Fruit fly (Drosophila melanogaster): ENCODE results near the gene CG12320.

The CG12320 gene

DNA sequence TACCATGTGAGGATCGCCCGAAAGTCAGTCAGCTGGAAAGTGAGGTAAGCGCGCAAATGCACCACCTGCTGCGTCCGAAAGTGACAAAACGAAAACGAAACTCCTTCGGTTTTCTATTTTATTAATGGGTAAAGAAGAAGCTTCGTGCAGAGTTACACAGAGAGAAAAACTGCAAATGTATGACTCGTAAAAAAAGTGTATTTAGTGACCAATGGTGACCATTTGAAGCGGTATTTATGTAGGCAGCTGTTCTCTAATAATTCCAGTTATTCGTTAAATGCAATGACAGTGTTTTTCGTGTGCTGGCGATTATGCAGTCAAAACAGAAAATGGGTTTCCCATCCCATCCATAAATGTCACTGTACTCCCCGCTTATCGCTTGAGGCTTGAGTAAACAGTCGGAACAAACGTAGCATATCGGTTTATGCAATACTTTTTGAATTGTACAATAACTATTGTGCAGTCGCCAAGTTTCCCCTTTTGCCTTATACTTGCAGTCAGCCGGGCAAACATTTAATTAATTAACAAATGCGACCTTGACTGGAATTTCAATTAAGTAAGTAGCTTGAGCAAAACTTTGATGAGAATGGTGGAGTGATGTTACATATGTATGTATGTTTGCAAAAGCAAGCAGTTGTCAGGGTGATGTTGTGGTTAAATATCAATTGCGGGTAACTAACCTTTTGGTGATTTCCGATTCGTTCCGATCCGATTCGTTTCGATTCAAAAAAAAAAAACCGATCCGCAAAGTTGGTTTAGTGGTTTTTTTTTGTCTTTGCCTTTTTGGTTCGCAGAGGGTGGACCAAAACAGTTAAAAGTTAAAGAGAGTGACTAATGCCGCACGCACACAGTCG lies 45.1 kb upstream of the CG12320 start:
- TF ChIP-seq CG11695 (GFP tag; IDR thresholded peaks at IDR 0.05) = 0 out of 3 replicates have a peak, but pooled peaks have one; percentile 12
- TF ChIP-seq Ptx1 (GFP tag; IDR thresholded peaks at IDR 0.05) = 0 out of 2 replicates have a peak, but pooled peaks have one; percentile 33
- peak; percentile 17 for TF ChIP-seq CG14710 (tag; optimal IDR thresholded peaks at IDR 0.05)
- no peak for TF ChIP-seq gfzf (GFP tag; optimal IDR thresholded peaks at IDR 0.05)
- TF ChIP-seq onecut (GFP tag; IDR thresholded peaks at IDR 0.05) = no peak
- TF ChIP-seq pho (GFP tag; optimal IDR thresholded peaks at IDR 0.05) = peak; percentile 10
- peak; percentile 9 for TF ChIP-seq phol (tag; optimal IDR thresholded peaks at IDR 0.05)
- TF ChIP-seq CG8089 (GFP tag; optimal IDR thresholded peaks at IDR 0.05) = no peak
- peak; percentile 61 for TF ChIP-seq zf30C (GFP tag; optimal IDR thresholded peaks at IDR 0.05)
- no peak for TF ChIP-seq bigmax (GFP tag; optimal IDR thresholded peaks at IDR 0.05)
- peak; percentile 67 for TF ChIP-seq Blimp-1 (GFP tag; optimal IDR thresholded peaks at IDR 0.05)
- TF ChIP-seq dmrt99B (tag; optimal IDR thresholded peaks at IDR 0.05) = peak; percentile 17
- peak; percentile 20 for TF ChIP-seq Sox102F (GFP tag; optimal IDR thresholded peaks at IDR 0.05)
- TF ChIP-seq eve (GFP tag; optimal IDR thresholded peaks at IDR 0.05) = peak in 1 of 2 experiments; percentile 23
- peak; percentile 13 for TF ChIP-seq ATbp (GFP tag; optimal IDR thresholded peaks at IDR 0.05)
- no peak for TF ChIP-seq hb (GFP tag; IDR thresholded peaks at IDR 0.05; ENCODE audit: partially characterized antibody)
- 0 out of 2 replicates have a peak, but pooled peaks have one; percentile 27 for TF ChIP-seq CG17328 (GFP tag; IDR thresholded peaks at IDR 0.05)
- no peak for TF ChIP-seq CHES-1-like (GFP tag; optimal IDR thresholded peaks at IDR 0.05)
- TF ChIP-seq gem (tag; optimal IDR thresholded peaks at IDR 0.05) = peak; percentile 27
- TF ChIP-seq CG1603 (tag; optimal IDR thresholded peaks at IDR 0.05) = peak; percentile 50
- no peak for TF ChIP-seq prd (optimal IDR thresholded peaks at IDR 0.05)
- TF ChIP-seq prd (GFP tag; IDR thresholded peaks at IDR 0.05) = peak; percentile 40; the same call in 1 of the 3 replicates
- no peak for TF ChIP-seq gt (GFP tag; IDR thresholded peaks at IDR 0.05)
- TF ChIP-seq gsb (GFP tag; IDR thresholded peaks at IDR 0.05) = 0 out of 2 replicates have a peak, but pooled peaks have one; percentile 11
- TF ChIP-seq CG8765 (GFP tag; IDR thresholded peaks at IDR 0.05) = no peak
- peak; percentile 5 for TF ChIP-seq Mes4 (GFP tag; optimal IDR thresholded peaks at IDR 0.05)
- peak; percentile 39; the same call in 2 of the 3 replicates for TF ChIP-seq row (GFP tag; IDR thresholded peaks at IDR 0.05)
- TF ChIP-seq stc (GFP tag; IDR thresholded peaks at IDR 0.05) = peak; percentile 30; the same call in 1 of the 2 replicates
- TF ChIP-seq Tbp (GFP tag; optimal IDR thresholded peaks at IDR 0.05) = no peak
- peak; percentile 2 for TF ChIP-seq eyg (GFP tag; optimal IDR thresholded peaks at IDR 0.05)
- TF ChIP-seq CG31441 (GFP tag; IDR thresholded peaks at IDR 0.05) = 0 out of 2 replicates have a peak, but pooled peaks have one; percentile 29
- TF ChIP-seq bsh (GFP tag; optimal IDR thresholded peaks at IDR 0.05) = peak in 1 of 2 experiments; percentile 51
- TF ChIP-seq Ssrp (tag; optimal IDR thresholded peaks at IDR 0.05) = peak; percentile 12
- peak; percentile 91 for TF ChIP-seq sens (GFP tag)
- 0 out of 3 replicates have a peak, but pooled peaks have one; percentile 19 for TF ChIP-seq zen2 (GFP tag; IDR thresholded peaks at IDR 0.05; ENCODE audit: partially characterized antibody)
- no peak for TF ChIP-seq Side (GFP tag; optimal IDR thresholded peaks at IDR 0.05)
- peak; percentile 29 for TF ChIP-seq CG2712 (tag; optimal IDR thresholded peaks at IDR 0.05)
- TF ChIP-seq HmgZ (tag; optimal IDR thresholded peaks at IDR 0.05) = no peak
- TF ChIP-seq CG10366 (GFP tag; IDR thresholded peaks at IDR 0.05) = no peak
- no peak for TF ChIP-seq Bteb2 (GFP tag; optimal IDR thresholded peaks at IDR 0.05)
- TF ChIP-seq Taf1 (GFP tag; IDR thresholded peaks at IDR 0.05) = no peak
- TF ChIP-seq tx (GFP tag; optimal IDR thresholded peaks at IDR 0.05) = no peak
- peak in 1 of 2 experiments; percentile 94 for TF ChIP-seq Pdp1 (GFP tag; optimal IDR thresholded peaks at IDR 0.05)
- peak; percentile 39; the same call in 1 of the 2 replicates for TF ChIP-seq vvl (GFP tag; IDR thresholded peaks at IDR 0.05)
- no peak for TF ChIP-seq her (GFP tag; optimal IDR thresholded peaks at IDR 0.05)
- no peak for TF ChIP-seq ase (GFP tag; IDR thresholded peaks at IDR 0.05)
- peak in 1 of 2 experiments; percentile 3 for TF ChIP-seq chif (GFP tag; optimal IDR thresholded peaks at IDR 0.05)
- peak; percentile 21 for TF ChIP-seq nmo (GFP tag; optimal IDR thresholded peaks at IDR 0.05)

Data from whole organism, embryonic.